Worm (Caenorhabditis elegans): Measurements from ENCODE around the gene npp-20.

ce11 chrIV:1496679-1497033, 834 bp upstream of the npp-20 start:
- TF ChIP-seq pax-1 (tag; optimal IDR thresholded peaks at IDR 0.05) (no peak), ets-4 (tag; optimal IDR thresholded peaks at IDR 0.05) (no peak), pha-4 (tag; optimal IDR thresholded peaks at IDR 0.05) (no peak), ama-1 (optimal IDR thresholded peaks at IDR 0.05) (no peak), sox-4 (tag; optimal IDR thresholded peaks at IDR 0.05) (no peak), hlh-15 (tag; optimal IDR thresholded peaks at IDR 0.05) (no peak), nhr-11 (tag; optimal IDR thresholded peaks at IDR 0.05) (no peak)

Data from whole organism, late embryonic.